Worm (Caenorhabditis elegans) whole organism, late embryonic: ENCODE results near the gene C14E2.5.

Experiments used
- ama-1 ChIP-seq: fragments of 150-350 bp; optimal IDR thresholded peaks from 2 replicates; lab custom pipeline; 2014
- ceh-30 ChIP-seq: fragments of 150-350 bp; optimal IDR thresholded peaks from 2 replicates; lab custom pipeline; 2014; ENCODE audit warnings: missing biosample characterization, missing genetic modification characterization
- ceh-34 ChIP-seq: sonication (generic microtip); optimal IDR thresholded peaks from 2 replicates; lab custom pipeline; 2016; ENCODE audit warnings: mild to moderate bottlenecking, missing genetic modification characterization, missing compliant biosample characterization
- elt-2 ChIP-seq: sonication (generic microtip); optimal IDR thresholded peaks from 2 replicates; lab custom pipeline; 2016; ENCODE audit warnings: missing genetic modification reagents, missing genetic modification characterization, missing compliant biosample characterization
- hlh-13 ChIP-seq: fragments of 200-800 bp; sonication (Bioruptor generic); optimal IDR thresholded peaks from 2 replicates; lab custom pipeline; 2018; ENCODE audit warnings: mild to moderate bottlenecking, missing genetic modification characterization, missing compliant biosample characterization
- lim-6 ChIP-seq: sonication (generic microtip); optimal IDR thresholded peaks from 2 replicates; lab custom pipeline; 2016; ENCODE audit warnings: missing genetic modification characterization, missing compliant biosample characterization
- nhr-11 ChIP-seq: fragments of 150-350 bp; optimal IDR thresholded peaks from 2 replicates; lab custom pipeline; 2014; ENCODE audit warnings: missing biosample characterization, missing genetic modification characterization
- pha-2 ChIP-seq: sonication (generic microtip); optimal IDR thresholded peaks from 2 replicates; lab custom pipeline; 2017; ENCODE audit warnings: mild to moderate bottlenecking, missing genetic modification characterization, missing compliant biosample characterization
- pha-4 ChIP-seq: fragments of 150-350 bp; optimal IDR thresholded peaks from 2 replicates; lab custom pipeline; 2018; ENCODE audit warnings: missing biosample characterization, missing genetic modification reagents, missing genetic modification characterization
- sox-2 ChIP-seq: fragments of 200-800 bp; sonication (Bioruptor generic); IDR thresholded peaks from 2 replicates; pipeline ENCODE4 v1.3.6; 2022; ENCODE audit warnings: missing genetic modification reagents, missing genetic modification characterization, missing compliant biosample characterization
- sox-4 ChIP-seq: sonication (generic microtip); optimal IDR thresholded peaks from 2 replicates; lab custom pipeline; 2017; ENCODE audit warnings: mild to moderate bottlenecking, missing genetic modification characterization, inconsistent platforms, missing compliant biosample characterization
- unc-3 ChIP-seq, 2 experiments: fragments of 200-800 bp in 1 of 2; sonication (Bioruptor generic) in 1 of 2; sonication (generic microtip) in 1 of 2; conservative IDR thresholded peaks in 1 of 2; optimal IDR thresholded peaks in 1 of 2; 2 replicates each; pipeline versions ENCODE4 v1.3.6 to Lab custom; 2016 to 2022; ENCODE audit warnings: missing compliant biosample characterization in 2 of 2, missing genetic modification characterization in 2 of 2, missing genetic modification reagents in 1 of 2

- TF ChIP-seq nhr-11 (no peak), ceh-34 (tag; lab: Kevin White, UChicago) (no peak), lim-6 (tag; lab: Kevin White, UChicago) (no peak), ceh-30 (tag; lab: Kevin White, UChicago) (no peak), elt-2 (tag; lab: Kevin White, UChicago) (no peak), sox-4 (no peak), ama-1 (no peak), pha-4 (no peak), unc-3 (GFP tag; conservative IDR thresholded peaks at IDR 0.05; lab: Robert Waterston, UW) (no peak), unc-3 (tag; optimal IDR thresholded peaks at IDR 0.05; lab: Kevin White, UChicago) (no peak), sox-2 (no peak), pha-2 (no peak), hlh-13 (GFP tag; lab: Kevin White, UChicago) (no peak)
Observed at ce11 chrX:1816106-1816505, 9.0 kb downstream of the C14E2.5 start, which contains the start of gene C14E2.7.
